Worm (Caenorhabditis elegans): Measurements from ENCODE around the gene T24A6.17.

DNA sequence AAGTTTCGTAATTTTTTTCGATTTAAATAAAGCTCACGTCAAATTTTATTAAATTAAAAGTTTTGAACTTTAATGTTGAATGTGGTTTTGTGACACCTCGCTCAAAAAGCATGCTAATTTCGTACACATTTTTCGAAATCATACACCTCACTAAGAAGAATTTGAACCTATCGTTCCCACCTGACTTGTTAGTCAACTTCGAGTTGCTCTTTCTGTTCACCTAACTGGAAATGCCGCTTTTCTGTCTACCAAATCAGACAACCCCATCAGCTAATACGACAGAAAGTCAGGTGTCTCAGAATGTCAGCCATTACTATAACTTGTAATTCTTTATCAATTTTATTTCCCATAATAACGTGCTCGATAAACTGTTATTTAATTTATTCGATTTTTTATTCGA, 33.8 kb downstream of the T24A6.17 start, which contains the start of gene srbc-66:
- TF ChIP-seq R02D3.7 (tag; optimal IDR thresholded peaks at IDR 0.05) (no peak), nhr-6 (tag; optimal IDR thresholded peaks at IDR 0.05) (no peak), nhr-11 (tag; optimal IDR thresholded peaks at IDR 0.05) (no peak), aly-2 (tag; optimal IDR thresholded peaks at IDR 0.05) (no peak), elt-1 (tag; optimal IDR thresholded peaks at IDR 0.05) (no peak), mdl-1 (tag; optimal IDR thresholded peaks at IDR 0.05) (no peak), unc-55 (GFP tag; optimal IDR thresholded peaks at IDR 0.05) (no peak), egl-27 (tag; optimal IDR thresholded peaks at IDR 0.05) (no peak), blmp-1 (tag; optimal IDR thresholded peaks at IDR 0.05; ENCODE audit: insufficient read depth) (no peak), fos-1 (tag; optimal IDR thresholded peaks at IDR 0.05) (no peak)

All from whole organism, L2 larva.